Worm (Caenorhabditis elegans) whole organism, L2 larva: ENCODE measurements around the gene K02F6.5.

ENCODE experiments used
- C34F6.9 ChIP-seq: fragments of 150-350 bp; optimal IDR thresholded peaks from 2 replicates; lab custom pipeline; 2014; ENCODE audit warnings: missing biosample characterization, missing genetic modification characterization
- F13H6.1 ChIP-seq: sonication (generic microtip); optimal IDR thresholded peaks from 2 replicates; lab custom pipeline; 2016; ENCODE audit warnings: missing genetic modification characterization, missing compliant biosample characterization
- Y55F3AM.14 ChIP-seq: fragments of 200-800 bp; sonication (Bioruptor generic); optimal IDR thresholded peaks from 2 replicates; lab custom pipeline; 2018; ENCODE audit warnings: mild to moderate bottlenecking, missing genetic modification characterization, missing compliant biosample characterization
- ZK546.5 ChIP-seq: sonication (generic microtip); optimal IDR thresholded peaks from 2 replicates; lab custom pipeline; 2017; ENCODE audit warnings: missing biosample characterization, missing genetic modification characterization
- alr-1 ChIP-seq: fragments of 150-350 bp; optimal IDR thresholded peaks from 2 replicates; lab custom pipeline; 2014; ENCODE audit warnings: missing biosample characterization, missing genetic modification characterization
- aly-2 ChIP-seq: fragments of 150-350 bp; optimal IDR thresholded peaks from 2 replicates; lab custom pipeline; 2014; ENCODE audit warnings: missing biosample characterization, missing genetic modification characterization
- ama-1 ChIP-seq: fragments of 150-350 bp; optimal IDR thresholded peaks from 2 replicates; lab custom pipeline; 2018; ENCODE audit warnings: inconsistent platforms
- blmp-1 ChIP-seq: sonication (generic microtip); optimal IDR thresholded peaks from 2 replicates; lab custom pipeline; 2017; ENCODE audit warnings: missing genetic modification characterization, mild to moderate bottlenecking, missing compliant biosample characterization, antibody characterized with exemption, moderate library complexity; ENCODE audit not compliant: insufficient read depth
- ceh-16 ChIP-seq: fragments of 150-350 bp; optimal IDR thresholded peaks from 2 replicates; lab custom pipeline; 2014; ENCODE audit warnings: missing biosample characterization, missing genetic modification characterization
- elt-3 ChIP-seq: sonication (generic microtip); optimal IDR thresholded peaks from 2 replicates; lab custom pipeline; 2017; ENCODE audit warnings: missing biosample characterization, missing genetic modification characterization
- lin-11 ChIP-seq: fragments of 150-350 bp; sonication (generic microtip); optimal IDR thresholded peaks from 2 replicates; lab custom pipeline; 2014; ENCODE audit warnings: missing biosample characterization, missing genetic modification characterization, inconsistent platforms, mixed read lengths
- lsy-2 ChIP-seq, 2 experiments: fragments of 150-350 bp in 1 of 2; sonication (generic microtip) in 1 of 2; optimal IDR thresholded peaks; 2 replicates each; lab custom pipeline; 2014 to 2017; ENCODE audit warnings: missing biosample characterization in 2 of 2, missing genetic modification characterization in 2 of 2
- mbf-1 ChIP-seq: sonication (generic microtip); optimal IDR thresholded peaks from 2 replicates; lab custom pipeline; 2017; ENCODE audit warnings: missing biosample characterization, missing genetic modification characterization
- mdl-1 ChIP-seq, 2 experiments: fragments of 150-350 bp in 1 of 2; sonication (generic microtip) in 1 of 2; optimal IDR thresholded peaks; 2 replicates each; lab custom pipeline; 2017; ENCODE audit warnings: missing biosample characterization in 2 of 2, missing genetic modification characterization in 2 of 2
- nhr-10 ChIP-seq: sonication (generic microtip); optimal IDR thresholded peaks from 2 replicates; lab custom pipeline; 2017; ENCODE audit warnings: missing biosample characterization, missing genetic modification characterization
- nhr-11 ChIP-seq: fragments of 150-350 bp; optimal IDR thresholded peaks from 2 replicates; lab custom pipeline; 2014; ENCODE audit warnings: missing biosample characterization, missing genetic modification characterization
- nhr-12 ChIP-seq: fragments of 150-350 bp; optimal IDR thresholded peaks from 2 replicates; lab custom pipeline; 2014; ENCODE audit warnings: missing biosample characterization, missing genetic modification characterization
- nhr-129 ChIP-seq: fragments of 150-350 bp; optimal IDR thresholded peaks from 2 replicates; lab custom pipeline; 2014; ENCODE audit warnings: missing biosample characterization, missing genetic modification characterization
- nhr-23 ChIP-seq: fragments of 150-350 bp; optimal IDR thresholded peaks from 2 replicates; lab custom pipeline; 2014; ENCODE audit warnings: missing biosample characterization, missing genetic modification reagents, missing genetic modification characterization
- nhr-25 ChIP-seq: fragments of 150-350 bp; sonication (generic microtip); optimal IDR thresholded peaks from 3 replicates; lab custom pipeline; 2014; ENCODE audit warnings: missing biosample characterization, missing genetic modification characterization
- nhr-6 ChIP-seq: fragments of 150-350 bp; optimal IDR thresholded peaks from 2 replicates; lab custom pipeline; 2014; ENCODE audit warnings: missing biosample characterization, missing genetic modification characterization
- peb-1 ChIP-seq: fragments of 150-350 bp; optimal IDR thresholded peaks from 2 replicates; lab custom pipeline; 2014; ENCODE audit warnings: missing biosample characterization, missing genetic modification characterization
- sem-4 ChIP-seq: fragments of 150-350 bp; optimal IDR thresholded peaks from 2 replicates; lab custom pipeline; 2014; ENCODE audit warnings: missing biosample characterization, missing genetic modification reagents, missing genetic modification characterization
- skn-1 ChIP-seq: sonication (generic microtip); optimal IDR thresholded peaks from 2 replicates; lab custom pipeline; 2017; ENCODE audit warnings: missing biosample characterization, missing genetic modification characterization
- sma-9 ChIP-seq, 2 experiments: fragments of 150-350 bp in 1 of 2; sonication (generic microtip) in 1 of 2; optimal IDR thresholded peaks; 2 replicates each; lab custom pipeline; 2014 to 2016; ENCODE audit warnings: missing genetic modification characterization in 2 of 2, mild to moderate bottlenecking in 1 of 2, missing biosample characterization in 1 of 2, missing compliant biosample characterization in 1 of 2, missing genetic modification reagents in 1 of 2, moderate library complexity in 1 of 2
- unc-39 ChIP-seq: fragments of 150-350 bp; optimal IDR thresholded peaks from 2 replicates; lab custom pipeline; 2014; ENCODE audit warnings: missing biosample characterization, missing genetic modification characterization
- unc-62 ChIP-seq: fragments of 150-350 bp; optimal IDR thresholded peaks from 2 replicates; lab custom pipeline; 2014; ENCODE audit warnings: missing biosample characterization, missing genetic modification reagents, missing genetic modification characterization
- ztf-1 ChIP-seq: fragments of 200-800 bp; sonication (Bioruptor generic); conservative IDR thresholded peaks from 2 replicates; pipeline ENCODE4 v1.3.6; 2022; ENCODE audit warnings: missing genetic modification characterization, missing compliant biosample characterization
- ztf-4 ChIP-seq: fragments of 150-350 bp; optimal IDR thresholded peaks from 2 replicates; lab custom pipeline; 2014; ENCODE audit warnings: missing biosample characterization, missing genetic modification characterization

The K02F6.5 gene

ce11 chrII:2564899-2565298 lies 30.3 kb downstream of the K02F6.5 start, which contains the start of gene usp-39 (continued):
- peak; percentile 8 for TF ChIP-seq blmp-1 (tag; lab: Kevin White, UChicago)

ce11 chrII:2570384-2570964 lies 35.9 kb downstream of the K02F6.5 start:
- TF ChIP-seq mdl-1 (tag; optimal IDR thresholded peaks at IDR 0.05; lab: Kevin White, UChicago) = peak; percentile 1 to 25

- TF ChIP-seq ama-1 (lab: Kevin White, UChicago) (no peak), unc-62 (GFP tag; lab: Kevin White, UChicago) (no peak), nhr-25 (tag; lab: Kevin White, UChicago) (no peak), sem-4 (tag; lab: Kevin White, UChicago) (no peak), nhr-11 (tag; lab: Kevin White, UChicago) (no peak), skn-1 (tag; lab: Kevin White, UChicago) (no peak), C34F6.9 (tag; lab: Kevin White, UChicago) (no peak), F13H6.1 (tag; lab: Kevin White, UChicago) (no peak), nhr-10 (tag; lab: Kevin White, UChicago) (no peak), nhr-129 (tag; lab: Kevin White, UChicago) (no peak), sma-9 (GFP tag; optimal IDR thresholded peaks at IDR 0.05; lab: Kevin White, UChicago) (no peak), sma-9 (tag; optimal IDR thresholded peaks at IDR 0.05; lab: Kevin White, UChicago) (no peak), aly-2 (tag; lab: Kevin White, UChicago) (no peak), elt-3 (no peak), Y55F3AM.14 (GFP tag; lab: Kevin White, UChicago) (no peak), mbf-1 (tag; lab: Kevin White, UChicago) (no peak), peb-1 (tag; lab: Kevin White, UChicago) (no peak)
These were observed 43.7 kb downstream of the K02F6.5 start for ce11 chrII:2578216-2578615.

ce11 chrII:2583044-2583443 lies 48.5 kb downstream of the K02F6.5 start, which contains the start of gene sri-74:
Gene sri-74, minus strand, starts transcription at chrII:2583144.
- TF ChIP-seq unc-39 (no peak), ztf-4 (tag; lab: Kevin White, UChicago) (no peak), ZK546.5 (no peak), ztf-1 (GFP tag; lab: Robert Waterston, UW) (no peak), lsy-2 (tag; optimal IDR thresholded peaks at IDR 0.05; lab: Kevin White, UChicago) (no peak), nhr-23 (tag; lab: Kevin White, UChicago) (no peak)

- TF ChIP-seq skn-1 (tag; lab: Kevin White, UChicago) (no peak), lin-11 (tag; lab: Kevin White, UChicago) (no peak), unc-62 (GFP tag; lab: Kevin White, UChicago) (no peak), nhr-12 (tag; lab: Kevin White, UChicago) (no peak), alr-1 (tag; lab: Kevin White, UChicago) (no peak), nhr-6 (tag; lab: Kevin White, UChicago) (no peak), ceh-16 (tag; lab: Kevin White, UChicago) (no peak), mdl-1 (tag; optimal IDR thresholded peaks at IDR 0.05; lab: Kevin White, UChicago) (no peak)
These were observed 50.9 kb downstream of the K02F6.5 start, which contains the start of gene sri-36 for ce11 chrII:2585493-2585892. Gene sri-36, minus strand, starts transcription at chrII:2585593.
